Fruit fly (Drosophila melanogaster): ENCODE data around the gene CG14879.
A peak's percentile ranks its signal among the peaks of the same experiment; 100 is the strongest.

Gene CG14879

DNA sequence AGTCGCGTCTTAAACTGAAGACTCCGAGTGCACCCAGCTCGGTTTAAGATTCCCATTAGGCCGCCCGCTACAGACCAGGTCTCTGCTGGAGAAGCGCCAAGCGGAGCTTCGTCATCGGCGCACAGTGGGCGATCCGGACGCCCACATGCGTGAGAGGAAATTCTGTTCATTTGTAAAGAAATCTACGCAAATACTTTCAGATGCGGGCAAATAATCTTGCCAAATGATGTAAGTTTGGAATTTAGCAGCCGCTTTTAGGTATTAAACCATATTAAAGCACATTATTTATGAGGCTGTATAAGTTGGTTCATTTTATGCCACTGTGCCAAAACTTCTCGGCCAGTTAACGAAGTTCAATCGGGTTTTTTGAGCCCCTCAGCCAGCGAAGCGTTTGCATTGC is 19.3 kb upstream of the CG14879 start, which contains the start of gene js (continued):
- TF ChIP-seq trem (tag; optimal IDR thresholded peaks at IDR 0.05) = no peak
- TF ChIP-seq CG14050 (GFP tag; IDR thresholded peaks at IDR 0.05) = peak; percentile 20; the same call in 1 of the 3 replicates
- TF ChIP-seq abd-A (tag; optimal IDR thresholded peaks at IDR 0.05) = no peak
- TF ChIP-seq CG10979 (tag; optimal IDR thresholded peaks at IDR 0.05) = no peak
- TF ChIP-seq Sry-β (GFP tag; optimal IDR thresholded peaks at IDR 0.05) = no peak
- no peak for TF ChIP-seq Sox100B (GFP tag; optimal IDR thresholded peaks at IDR 0.05)
- 0 out of 3 replicates have a peak, but pooled peaks have one; percentile 41 for TF ChIP-seq CG11560 (tag; IDR thresholded peaks at IDR 0.05)
- TF ChIP-seq Mes4 (GFP tag; optimal IDR thresholded peaks at IDR 0.05) = no peak
- 0 out of 3 replicates have a peak, but pooled peaks have one; percentile 23 for TF ChIP-seq tgo (GFP tag; IDR thresholded peaks at IDR 0.05)
- no peak for TF ChIP-seq CG10431 (GFP tag; optimal IDR thresholded peaks at IDR 0.05)
- no peak for TF ChIP-seq CkIIα-i1 (GFP tag; IDR thresholded peaks at IDR 0.05)
- TF ChIP-seq Pdp1 (GFP tag; optimal IDR thresholded peaks at IDR 0.05) = no peak
- no peak for TF ChIP-seq Nf-YB (GFP tag; optimal IDR thresholded peaks at IDR 0.05)
- TF ChIP-seq Eip74EF (GFP tag; optimal IDR thresholded peaks at IDR 0.05) = no peak
- TF ChIP-seq nau (GFP tag; optimal IDR thresholded peaks at IDR 0.05) = no peak
- peak; percentile 16 for TF ChIP-seq CG12769 (tag; optimal IDR thresholded peaks at IDR 0.05)
- no peak for TF ChIP-seq CG34376 (GFP tag; optimal IDR thresholded peaks at IDR 0.05)
- TF ChIP-seq Dfd (GFP tag; optimal IDR thresholded peaks at IDR 0.05) = no peak
- TF ChIP-seq Drgx (GFP tag; IDR thresholded peaks at IDR 0.05) = peak; percentile 76
- TF ChIP-seq hth (optimal IDR thresholded peaks at IDR 0.05) = no peak
- TF ChIP-seq fru (optimal IDR thresholded peaks at IDR 0.05) = no peak
- TF ChIP-seq CG9727 (GFP tag; optimal IDR thresholded peaks at IDR 0.05) = no peak
- TF ChIP-seq sima (GFP tag; optimal IDR thresholded peaks at IDR 0.05) = no peak
- no peak for TF ChIP-seq wek (GFP tag; optimal IDR thresholded peaks at IDR 0.05)
- no peak for TF ChIP-seq z (GFP tag; IDR thresholded peaks at IDR 0.05)
- no peak for TF ChIP-seq CG12155 (GFP tag; optimal IDR thresholded peaks at IDR 0.05)
- peak; percentile 26 for TF ChIP-seq Xbp1 (GFP tag; optimal IDR thresholded peaks at IDR 0.05)
- TF ChIP-seq her (GFP tag; optimal IDR thresholded peaks at IDR 0.05) = no peak
- TF ChIP-seq TFAM (GFP tag; optimal IDR thresholded peaks at IDR 0.05) = no peak
- peak; percentile 57 for TF ChIP-seq CG11504 (tag; optimal IDR thresholded peaks at IDR 0.05)
- peak; percentile 42 for TF ChIP-seq NfI (GFP tag; optimal IDR thresholded peaks at IDR 0.05)
- TF ChIP-seq ewg (GFP tag; optimal IDR thresholded peaks at IDR 0.05) = no peak
- no peak for TF ChIP-seq CG6683 (GFP tag; optimal IDR thresholded peaks at IDR 0.05)
- no peak for TF ChIP-seq CG15514 (GFP tag; optimal IDR thresholded peaks at IDR 0.05)
- TF ChIP-seq dm (GFP tag; optimal IDR thresholded peaks at IDR 0.05) = no peak
- TF ChIP-seq CG12299 (tag; optimal IDR thresholded peaks at IDR 0.05) = no peak
- no peak for TF ChIP-seq exex (tag; optimal IDR thresholded peaks at IDR 0.05)
- TF ChIP-seq CG16813 (GFP tag; IDR thresholded peaks at IDR 0.05; ENCODE audit: partially characterized antibody) = no peak
- no peak for TF ChIP-seq ken (GFP tag; IDR thresholded peaks at IDR 0.05)
- no peak for TF ChIP-seq Six4 (GFP tag; optimal IDR thresholded peaks at IDR 0.05)
- TF ChIP-seq fu2 (GFP tag; optimal IDR thresholded peaks at IDR 0.05) = no peak
- TF ChIP-seq ftz-f1 (GFP tag; optimal IDR thresholded peaks at IDR 0.05) = no peak
- no peak for TF ChIP-seq CHES-1-like (GFP tag; optimal IDR thresholded peaks at IDR 0.05)
- TF ChIP-seq Antp (GFP tag; optimal IDR thresholded peaks at IDR 0.05) = no peak
- peak; percentile 25 for TF ChIP-seq CG4707 (GFP tag; optimal IDR thresholded peaks at IDR 0.05)
- no peak for TF ChIP-seq tup (GFP tag; optimal IDR thresholded peaks at IDR 0.05)
- no peak for TF ChIP-seq dmrt11E (tag; optimal IDR thresholded peaks at IDR 0.05)
- no peak for TF ChIP-seq Sry-δ (GFP tag; optimal IDR thresholded peaks at IDR 0.05)
- TF ChIP-seq cad (GFP tag; optimal IDR thresholded peaks at IDR 0.05) = no peak
- TF ChIP-seq CG9609 (GFP tag; optimal IDR thresholded peaks at IDR 0.05) = no peak
- no peak for TF ChIP-seq pros (GFP tag; optimal IDR thresholded peaks at IDR 0.05)
- TF ChIP-seq Med (GFP tag) = no peak
